Fruit fly (Drosophila melanogaster): ENCODE results near the gene CG12253.

Gene CG12253

dm6 chr2L:11001376-11002122 is 13.9 kb downstream of the CG12253 start, which contains the start of the genes aub and lectin-33A:
Gene aub, minus strand, starts transcription at chr2L:11001476.
Gene lectin-33A, plus strand, starts transcription at chr2L:11002072.
- TF ChIP-seq CG32264 (GFP tag; optimal IDR thresholded peaks at IDR 0.05) (no peak), Vsx2 (GFP tag; optimal IDR thresholded peaks at IDR 0.05; ENCODE audit: partially characterized antibody) (no peak), Dfd (GFP tag; optimal IDR thresholded peaks at IDR 0.05) (no peak)

DNA sequence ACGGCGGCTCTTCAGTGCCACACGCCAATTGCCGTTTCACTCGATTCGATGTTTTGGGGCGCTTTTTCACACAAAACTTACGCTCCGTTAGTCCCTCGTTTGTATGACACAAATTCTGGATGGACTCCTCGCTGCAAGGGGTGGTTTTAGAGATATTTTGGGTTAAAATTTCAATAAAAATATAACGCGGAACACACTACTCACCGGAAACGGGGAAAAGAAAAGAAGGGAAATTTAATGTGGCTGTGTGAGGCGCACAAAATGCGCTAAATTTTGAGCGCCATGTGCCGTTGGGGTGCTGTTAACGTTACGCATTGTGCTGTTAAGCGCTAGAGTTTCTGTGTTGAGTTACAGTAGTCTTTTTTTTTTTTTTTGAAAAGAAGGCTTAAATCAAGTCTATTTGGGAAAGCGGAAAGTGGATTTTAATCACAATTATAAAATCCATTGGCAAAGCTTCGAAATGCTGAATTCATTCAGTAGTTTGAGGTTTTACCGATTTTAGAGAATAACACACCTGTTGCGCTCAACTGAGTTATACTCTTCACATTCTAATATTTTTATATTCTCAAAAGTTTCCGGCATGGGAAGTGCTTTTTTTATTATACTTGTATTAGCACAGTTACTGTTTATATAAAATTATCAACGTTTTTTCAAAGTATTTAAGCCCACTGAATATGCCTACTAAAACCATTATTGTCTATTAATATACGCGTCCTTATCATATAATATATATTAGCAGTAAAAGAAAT is 16.5 kb downstream of the CG12253 start, which contains the start of gene RpL9:
TSS of gene RpL9 (minus strand) at position 265 of the 749 bp plus-strand sequence.
- TF ChIP-seq Hnf4 (GFP tag; optimal IDR thresholded peaks at IDR 0.05), result peak; percentile 22
- peak; percentile 46 for TF ChIP-seq OdsH (GFP tag; optimal IDR thresholded peaks at IDR 0.05)
- TF ChIP-seq h (GFP tag; optimal IDR thresholded peaks at IDR 0.05), result peak; percentile 62
- no peak for TF ChIP-seq CrebA (GFP tag; optimal IDR thresholded peaks at IDR 0.05; ENCODE audit: borderline replicate concordance)
- TF ChIP-seq CG9705 (GFP tag; optimal IDR thresholded peaks at IDR 0.05), result peak; percentile 52
- peak; percentile 59 for TF ChIP-seq Myc (optimal IDR thresholded peaks at IDR 0.05)
- peak; percentile 32 for TF ChIP-seq psq (GFP tag; optimal IDR thresholded peaks at IDR 0.05)
- peak; percentile 19 for TF ChIP-seq Jra (GFP tag; optimal IDR thresholded peaks at IDR 0.05)
- TF ChIP-seq foxo (GFP tag; optimal IDR thresholded peaks at IDR 0.05), result no peak
- TF ChIP-seq fru (GFP tag; optimal IDR thresholded peaks at IDR 0.05), result no peak
- peak; percentile 4 for TF ChIP-seq ey (GFP tag; optimal IDR thresholded peaks at IDR 0.05)
- TF ChIP-seq brk (GFP tag; optimal IDR thresholded peaks at IDR 0.05), result no peak
- TF ChIP-seq Sp1 (GFP tag; optimal IDR thresholded peaks at IDR 0.05), result peak; percentile 80
- no peak for TF ChIP-seq dl (GFP tag; optimal IDR thresholded peaks at IDR 0.05; ENCODE audit: insufficient read depth in 1 of 2, partially characterized antibody in 2 of 2)
- no peak for TF ChIP-seq lola (GFP tag; optimal IDR thresholded peaks at IDR 0.05)
- peak; percentile 61 for TF ChIP-seq br (GFP tag; optimal IDR thresholded peaks at IDR 0.05)
- TF ChIP-seq dsf (GFP tag; optimal IDR thresholded peaks at IDR 0.05; ENCODE audit: borderline replicate concordance), result no peak
- TF ChIP-seq dmrt93B (GFP tag; optimal IDR thresholded peaks at IDR 0.05), result peak; percentile 60
- TF ChIP-seq rgr (GFP tag; optimal IDR thresholded peaks at IDR 0.05), result no peak
- TF ChIP-seq Hr83 (GFP tag; optimal IDR thresholded peaks at IDR 0.05; ENCODE audit: poor library complexity, severe bottlenecking), result peak; percentile 87
- TF ChIP-seq sv (GFP tag; optimal IDR thresholded peaks at IDR 0.05), result no peak

DNA sequence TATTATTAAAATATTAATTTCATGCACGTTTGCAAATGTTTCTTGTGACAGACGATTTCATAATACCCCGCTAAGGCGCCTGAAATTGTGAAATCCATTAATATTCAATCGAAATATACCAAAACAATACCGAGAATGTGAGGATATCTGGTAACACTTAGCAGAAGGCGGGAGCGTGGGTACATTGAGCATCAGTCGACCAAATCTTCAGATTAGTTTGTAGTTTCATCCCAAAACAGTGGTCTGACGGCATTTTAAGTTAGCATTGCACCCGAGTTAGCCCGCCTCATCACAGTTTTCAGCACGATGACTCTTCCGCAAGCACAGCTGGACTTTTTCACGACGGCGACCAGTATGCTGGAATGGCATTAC is 17.1 kb downstream of the CG12253 start, which contains the start of gene Nup154:
TSS of gene Nup154 (plus strand) at position 147 of the 372 bp plus-strand sequence.
- no peak for TF ChIP-seq OdsH (GFP tag; optimal IDR thresholded peaks at IDR 0.05)
- no peak for TF ChIP-seq CG32264 (GFP tag; optimal IDR thresholded peaks at IDR 0.05)
- no peak for TF ChIP-seq lola (GFP tag; optimal IDR thresholded peaks at IDR 0.05)
- no peak for TF ChIP-seq fru (GFP tag; optimal IDR thresholded peaks at IDR 0.05)
- no peak for TF ChIP-seq dmrt93B (GFP tag; optimal IDR thresholded peaks at IDR 0.05)
- no peak for TF ChIP-seq Mio (GFP tag; optimal IDR thresholded peaks at IDR 0.05)
- no peak for TF ChIP-seq woc (GFP tag; optimal IDR thresholded peaks at IDR 0.05)
- no peak for TF ChIP-seq Jra (GFP tag; optimal IDR thresholded peaks at IDR 0.05)
- TF ChIP-seq Myc (optimal IDR thresholded peaks at IDR 0.05), result no peak
- TF ChIP-seq dsf (GFP tag; optimal IDR thresholded peaks at IDR 0.05; ENCODE audit: borderline replicate concordance), result no peak
- TF ChIP-seq Hr78 (GFP tag; optimal IDR thresholded peaks at IDR 0.05), result no peak
- no peak for TF ChIP-seq N (GFP tag; optimal IDR thresholded peaks at IDR 0.05)
- no peak for TF ChIP-seq sv (GFP tag; optimal IDR thresholded peaks at IDR 0.05)
- TF ChIP-seq Rel (GFP tag; optimal IDR thresholded peaks at IDR 0.05), result no peak
- TF ChIP-seq Rel (tag; optimal IDR thresholded peaks at IDR 0.05), result no peak
- TF ChIP-seq br (GFP tag; optimal IDR thresholded peaks at IDR 0.05), result no peak

dm6 chr2L:11010999-11011398 is 23.4 kb downstream of the CG12253 start, which contains the start of the genes Art8 and dUTPase:
Gene Art8, minus strand, starts transcription at chr2L:11011086.
Gene dUTPase, plus strand, starts transcription at chr2L:11011312.
- peak; percentile 70 for TF ChIP-seq OdsH (GFP tag; optimal IDR thresholded peaks at IDR 0.05)
- peak; percentile 51 for TF ChIP-seq br (GFP tag; optimal IDR thresholded peaks at IDR 0.05)
- TF ChIP-seq ey (GFP tag; optimal IDR thresholded peaks at IDR 0.05), result peak; percentile 51
- peak; percentile 76 for TF ChIP-seq h (GFP tag; optimal IDR thresholded peaks at IDR 0.05)
- no peak for TF ChIP-seq Rel (GFP tag; optimal IDR thresholded peaks at IDR 0.05)
- peak; percentile 43 for TF ChIP-seq Rel (tag; optimal IDR thresholded peaks at IDR 0.05)
- TF ChIP-seq lola (GFP tag; optimal IDR thresholded peaks at IDR 0.05), result no peak
- TF ChIP-seq Abd-B (GFP tag; optimal IDR thresholded peaks at IDR 0.05), result no peak
- no peak for TF ChIP-seq Dif (GFP tag; optimal IDR thresholded peaks at IDR 0.05; ENCODE audit: partially characterized antibody)
- peak; percentile 40 for TF ChIP-seq Myc (optimal IDR thresholded peaks at IDR 0.05)
- TF ChIP-seq Sp1 (GFP tag; optimal IDR thresholded peaks at IDR 0.05), result peak; percentile 68
- peak; percentile 79 for TF ChIP-seq dsf (GFP tag; optimal IDR thresholded peaks at IDR 0.05; ENCODE audit: borderline replicate concordance)
- TF ChIP-seq CG9705 (GFP tag; optimal IDR thresholded peaks at IDR 0.05), result peak; percentile 24
- TF ChIP-seq woc (GFP tag; optimal IDR thresholded peaks at IDR 0.05), result no peak
- peak; percentile 69 for TF ChIP-seq psq (GFP tag; optimal IDR thresholded peaks at IDR 0.05)
- peak in 1 of 2 experiments; percentile 84 for TF ChIP-seq foxo (GFP tag; optimal IDR thresholded peaks at IDR 0.05)
- TF ChIP-seq Hnf4 (GFP tag; optimal IDR thresholded peaks at IDR 0.05), result peak; percentile 83
- peak; percentile 72 for TF ChIP-seq sv (GFP tag; optimal IDR thresholded peaks at IDR 0.05)
- peak; percentile 68 for TF ChIP-seq HLH106 (tag; optimal IDR thresholded peaks at IDR 0.05)
- TF ChIP-seq rgr (GFP tag; optimal IDR thresholded peaks at IDR 0.05), result peak; percentile 73
- TF ChIP-seq sage (GFP tag; optimal IDR thresholded peaks at IDR 0.05), result peak; percentile 74
- TF ChIP-seq usp (GFP tag; optimal IDR thresholded peaks at IDR 0.05), result no peak
- TF ChIP-seq Jra (GFP tag; optimal IDR thresholded peaks at IDR 0.05), result peak; percentile 78
- peak; percentile 56 for TF ChIP-seq fru (GFP tag; optimal IDR thresholded peaks at IDR 0.05)
- TF ChIP-seq dl (GFP tag; optimal IDR thresholded peaks at IDR 0.05; ENCODE audit: insufficient read depth in 1 of 2, partially characterized antibody in 2 of 2), result no peak
